Worm (Caenorhabditis elegans) whole organism, L4 larva: ENCODE measurements around the gene F28F5.4.

Source experiments
- F44E2.7 ChIP-seq: fragments of 200-800 bp; sonication (Bioruptor generic); IDR thresholded peaks from 2 replicates; pipeline ENCODE4 v2.1.2; 2022; ENCODE audit warnings: missing genetic modification characterization, missing compliant biosample characterization
- R02D3.7 ChIP-seq: fragments of 150-350 bp; sonication (generic microtip); optimal IDR thresholded peaks from 3 replicates; lab custom pipeline; 2014; ENCODE audit warnings: missing biosample characterization, missing genetic modification characterization
- Y105C5A.15 ChIP-seq: fragments of 200-800 bp; sonication (Bioruptor generic); IDR thresholded peaks from 2 replicates; pipeline ENCODE4 v1.3.6; 2022; ENCODE audit warnings: missing genetic modification characterization, missing compliant biosample characterization
- ctbp-1 ChIP-seq: fragments of 200-800 bp; sonication (Bioruptor generic); IDR thresholded peaks from 2 replicates; pipeline ENCODE4 v1.3.6; 2022; ENCODE audit warnings: missing genetic modification reagents, missing genetic modification characterization, missing compliant biosample characterization
- dmd-6 ChIP-seq: fragments of 200-800 bp; sonication (Bioruptor generic); IDR thresholded peaks from 2 replicates; pipeline ENCODE4 v1.3.6; 2022; ENCODE audit warnings: missing genetic modification reagents, missing genetic modification characterization, missing compliant biosample characterization
- dpl-1 ChIP-seq: fragments of 150-350 bp; optimal IDR thresholded peaks from 2 replicates; lab custom pipeline; 2014; ENCODE audit warnings: missing biosample characterization, missing genetic modification reagents, missing genetic modification characterization
- fkh-10 ChIP-seq: fragments of 150-350 bp; optimal IDR thresholded peaks from 2 replicates; lab custom pipeline; 2014; ENCODE audit warnings: missing biosample characterization, missing genetic modification reagents, missing genetic modification characterization
- nhr-25 ChIP-seq: sonication (generic microtip); optimal IDR thresholded peaks from 2 replicates; lab custom pipeline; 2017; ENCODE audit warnings: missing genetic modification characterization, mild to moderate bottlenecking, missing compliant biosample characterization, antibody characterized with exemption, moderate library complexity, borderline replicate concordance; ENCODE audit not compliant: insufficient read depth
- nhr-6 ChIP-seq: fragments of 150-350 bp; optimal IDR thresholded peaks from 2 replicates; lab custom pipeline; 2014; ENCODE audit warnings: missing biosample characterization, missing genetic modification characterization
- unc-62 ChIP-seq, 3 experiments: fragments of 150-350 bp in 1 of 3; sonication (generic microtip); optimal IDR thresholded peaks in 2 of 3; peaks in 1 of 3; 1 replicate in 1 of 3; 2 replicates in 2 of 3; lab custom pipeline; 2014 to 2017; ENCODE audit warnings: missing biosample characterization in 3 of 3, missing genetic modification characterization in 3 of 3, missing genetic modification reagents in 3 of 3, missing genotype in 1 of 3
- zag-1 ChIP-seq: fragments of 150-350 bp; optimal IDR thresholded peaks from 2 replicates; lab custom pipeline; 2014; ENCODE audit warnings: missing biosample characterization, missing genetic modification characterization

- TF ChIP-seq nhr-6 (tag; lab: Kevin White, UChicago) (no peak), dpl-1 (GFP tag; lab: Kevin White, UChicago) (no peak), Y105C5A.15 (GFP tag; lab: Robert Waterston, UW) (no peak), dmd-6 (GFP tag; lab: Robert Waterston, UW) (no peak), F44E2.7 (GFP tag; lab: Robert Waterston, UW) (no peak), nhr-25 (no peak), unc-62 (GFP tag; optimal IDR thresholded peaks at IDR 0.05 in 1 of 2; lab: Kevin White, UChicago) (no peak), unc-62 (tag; optimal IDR thresholded peaks at IDR 0.05; lab: Kevin White, UChicago) (no peak), zag-1 (no peak), fkh-10 (GFP tag; lab: Kevin White, UChicago) (no peak), R02D3.7 (no peak), ctbp-1 (GFP tag; lab: Robert Waterston, UW) (no peak)
Observed at ce11 chrIII:6820343-6820985, 3.6 kb upstream of the F28F5.4 start, which contains the start of gene ten-1.
